Fruit fly (Drosophila melanogaster) whole organism, pupa: ENCODE data around the gene mRpL48.

Source experiments
- CG13204 ChIP-seq: fragments of 200-800 bp; sonication (Bioruptor generic); optimal IDR thresholded peaks from 2 replicates; lab custom pipeline; 2018; ENCODE audit warnings: missing biosample characterization, mild to moderate bottlenecking, missing genetic modification characterization, moderate library complexity
- CG14655 ChIP-seq: fragments of 200-800 bp; sonication (Bioruptor generic); optimal IDR thresholded peaks from 3 replicates; lab custom pipeline; 2017; ENCODE audit warnings: mild to moderate bottlenecking, missing biosample characterization, missing genetic modification reagents, missing genetic modification characterization
- CG17806 ChIP-seq: fragments of 200-800 bp; sonication (Bioruptor generic); optimal IDR thresholded peaks from 2 replicates; lab custom pipeline; 2018; ENCODE audit warnings: missing biosample characterization, mild to moderate bottlenecking, missing genetic modification characterization, moderate library complexity
- CG4496 ChIP-seq: fragments of 200-800 bp; sonication (Bioruptor generic); IDR thresholded peaks from 3 replicates; pipeline ENCODE4 v1.3.6; 2022; ENCODE audit warnings: missing biosample characterization, missing genetic modification characterization
- CG8159 ChIP-seq: fragments of 200-800 bp; sonication (Bioruptor generic); optimal IDR thresholded peaks from 3 replicates; lab custom pipeline; 2018; ENCODE audit warnings: missing biosample characterization, mild to moderate bottlenecking, missing genetic modification characterization, moderate library complexity
- EcR ChIP-seq: fragments of 200-800 bp; sonication (Bioruptor generic); optimal IDR thresholded peaks from 3 replicates; lab custom pipeline; 2019; ENCODE audit warnings: missing biosample characterization, missing genetic modification characterization, mild to moderate bottlenecking, moderate library complexity, missing genetic modification reagents
- Pif1A ChIP-seq: fragments of 200-800 bp; sonication (Bioruptor generic); optimal IDR thresholded peaks from 3 replicates; lab custom pipeline; 2016; ENCODE audit warnings: missing biosample characterization, missing genetic modification characterization
- Snoo ChIP-seq: fragments of 200-800 bp; sonication (Bioruptor generic); optimal IDR thresholded peaks from 3 replicates; lab custom pipeline; 2017; ENCODE audit warnings: missing biosample characterization, mild to moderate bottlenecking, missing genetic modification characterization, inconsistent platforms
- gl ChIP-seq: fragments of 200-800 bp; sonication (Bioruptor generic); optimal IDR thresholded peaks from 2 replicates; lab custom pipeline; 2018; ENCODE audit warnings: missing biosample characterization, mild to moderate bottlenecking, missing genetic modification characterization
- rn ChIP-seq: fragments of 200-800 bp; sonication (Bioruptor generic); IDR thresholded peaks from 2 replicates; pipeline ENCODE4 v1.3.6; 2022; ENCODE audit warnings: missing biosample characterization, missing genetic modification characterization

- TF ChIP-seq CG17806 (tag; lab: Kevin White, UChicago) (no peak), EcR (GFP tag; lab: Kevin White, UChicago) (peak; percentile 95), CG13204 (GFP tag; lab: Kevin White, UChicago) (no peak), CG14655 (no peak), Pif1A (no peak), CG4496 (GFP tag; lab: Robert Waterston, UW) (no peak), gl (tag; lab: Kevin White, UChicago) (no peak), rn (GFP tag; lab: Robert Waterston, UW) (no peak), CG8159 (tag; lab: Kevin White, UChicago) (no peak), Snoo (no peak)
Measured at dm6 chr2L:1748410-1748809, 38.1 kb downstream of the mRpL48 start.
